Worm (Caenorhabditis elegans) whole organism, late embryonic: Measurements from ENCODE around the gene D1044.1.

Experiments used
- C38D4.7 ChIP-seq: fragments of 200-800 bp; sonication (Bioruptor generic); optimal IDR thresholded peaks from 2 replicates; lab custom pipeline; 2018; ENCODE audit warnings: mild to moderate bottlenecking, missing genetic modification characterization, moderate library complexity, missing compliant biosample characterization
- ahr-1 ChIP-seq: sonication (generic microtip); optimal IDR thresholded peaks from 2 replicates; lab custom pipeline; 2016; ENCODE audit warnings: missing genetic modification characterization, missing compliant biosample characterization
- ceh-18 ChIP-seq: sonication (generic microtip); optimal IDR thresholded peaks from 2 replicates; lab custom pipeline; 2016; ENCODE audit warnings: missing genetic modification characterization, missing compliant biosample characterization
- ceh-19 ChIP-seq: fragments of 200-800 bp; sonication (Bioruptor generic); optimal IDR thresholded peaks from 2 replicates; lab custom pipeline; 2018; ENCODE audit warnings: mild to moderate bottlenecking, missing genetic modification characterization, missing compliant biosample characterization
- ceh-2 ChIP-seq: sonication (generic microtip); optimal IDR thresholded peaks from 2 replicates; lab custom pipeline; 2016; ENCODE audit warnings: missing genotype, missing genetic modification characterization, missing compliant biosample characterization
- ceh-30 ChIP-seq: fragments of 150-350 bp; optimal IDR thresholded peaks from 2 replicates; lab custom pipeline; 2014; ENCODE audit warnings: missing biosample characterization, missing genetic modification characterization
- ceh-31 ChIP-seq: sonication (generic microtip); optimal IDR thresholded peaks from 2 replicates; lab custom pipeline; 2016; ENCODE audit warnings: missing genetic modification characterization, missing compliant biosample characterization
- ceh-9 ChIP-seq: sonication (generic microtip); optimal IDR thresholded peaks from 2 replicates; lab custom pipeline; 2016; ENCODE audit warnings: mild to moderate bottlenecking, missing genetic modification characterization, inconsistent platforms, missing compliant biosample characterization
- che-1 ChIP-seq: sonication (generic microtip); optimal IDR thresholded peaks from 2 replicates; lab custom pipeline; 2016; ENCODE audit warnings: mild to moderate bottlenecking, missing genetic modification characterization, missing compliant biosample characterization
- dve-1 ChIP-seq: sonication (generic microtip); optimal IDR thresholded peaks from 2 replicates; lab custom pipeline; 2017; ENCODE audit warnings: antibody characterized with exemption, mild to moderate bottlenecking, missing genetic modification characterization, missing compliant biosample characterization
- elt-2 ChIP-seq: sonication (generic microtip); optimal IDR thresholded peaks from 2 replicates; lab custom pipeline; 2016; ENCODE audit warnings: missing genetic modification reagents, missing genetic modification characterization, missing compliant biosample characterization
- elt-4 ChIP-seq: sonication (generic microtip); optimal IDR thresholded peaks from 2 replicates; lab custom pipeline; 2016; ENCODE audit warnings: missing genetic modification characterization, missing compliant biosample characterization
- eyg-1 ChIP-seq: sonication (generic microtip); optimal IDR thresholded peaks from 2 replicates; lab custom pipeline; 2016; ENCODE audit warnings: missing genotype, missing genetic modification characterization, missing compliant biosample characterization
- fkh-10 ChIP-seq: fragments of 150-350 bp; optimal IDR thresholded peaks from 2 replicates; lab custom pipeline; 2014; ENCODE audit warnings: missing biosample characterization, missing genetic modification reagents, missing genetic modification characterization
- fkh-6 ChIP-seq: sonication (generic microtip); optimal IDR thresholded peaks from 2 replicates; lab custom pipeline; 2016; ENCODE audit warnings: missing genetic modification characterization, missing compliant biosample characterization
- hlh-30 ChIP-seq: sonication (generic microtip); optimal IDR thresholded peaks from 2 replicates; lab custom pipeline; 2017; ENCODE audit warnings: antibody characterized with exemption, missing genetic modification characterization, missing compliant biosample characterization; ENCODE audit not compliant: insufficient read depth
- hlh-6 ChIP-seq: sonication (generic microtip); optimal IDR thresholded peaks from 2 replicates; lab custom pipeline; 2016; ENCODE audit warnings: missing genotype, missing genetic modification characterization, missing compliant biosample characterization
- lim-6 ChIP-seq: sonication (generic microtip); optimal IDR thresholded peaks from 2 replicates; lab custom pipeline; 2016; ENCODE audit warnings: missing genetic modification characterization, missing compliant biosample characterization
- lin-11 ChIP-seq: fragments of 200-800 bp; sonication (Bioruptor generic); optimal IDR thresholded peaks from 2 replicates; lab custom pipeline; 2018; ENCODE audit warnings: mild to moderate bottlenecking, missing genetic modification characterization, missing compliant biosample characterization
- mec-3 ChIP-seq: sonication (generic microtip); optimal IDR thresholded peaks from 2 replicates; lab custom pipeline; 2016; ENCODE audit warnings: borderline replicate concordance, missing genetic modification characterization, missing compliant biosample characterization
- nhr-11 ChIP-seq: fragments of 150-350 bp; optimal IDR thresholded peaks from 2 replicates; lab custom pipeline; 2014; ENCODE audit warnings: missing biosample characterization, missing genetic modification characterization
- odd-2 ChIP-seq: sonication (generic microtip); optimal IDR thresholded peaks from 2 replicates; lab custom pipeline; 2017; ENCODE audit warnings: antibody characterized with exemption, mild to moderate bottlenecking, missing genetic modification characterization, missing compliant biosample characterization
- pax-1 ChIP-seq: fragments of 150-350 bp; optimal IDR thresholded peaks from 2 replicates; lab custom pipeline; 2014; ENCODE audit warnings: missing biosample characterization, missing genetic modification characterization
- pha-2 ChIP-seq: sonication (generic microtip); optimal IDR thresholded peaks from 2 replicates; lab custom pipeline; 2017; ENCODE audit warnings: mild to moderate bottlenecking, missing genetic modification characterization, missing compliant biosample characterization
- pha-4 ChIP-seq: fragments of 150-350 bp; optimal IDR thresholded peaks from 2 replicates; lab custom pipeline; 2018; ENCODE audit warnings: missing biosample characterization, missing genetic modification reagents, missing genetic modification characterization
- pros-1 ChIP-seq: fragments of 150-350 bp; optimal IDR thresholded peaks from 2 replicates; lab custom pipeline; 2014; ENCODE audit warnings: missing biosample characterization, missing genetic modification reagents, missing genetic modification characterization
- ref-2 ChIP-seq: sonication (generic microtip); optimal IDR thresholded peaks from 2 replicates; lab custom pipeline; 2016; ENCODE audit warnings: missing genetic modification characterization, missing compliant biosample characterization
- rnt-1 ChIP-seq: sonication (generic microtip); optimal IDR thresholded peaks from 2 replicates; lab custom pipeline; 2016; ENCODE audit warnings: missing genetic modification characterization, missing compliant biosample characterization
- sox-2 ChIP-seq: fragments of 200-800 bp; sonication (Bioruptor generic); IDR thresholded peaks from 2 replicates; pipeline ENCODE4 v1.3.6; 2022; ENCODE audit warnings: missing genetic modification reagents, missing genetic modification characterization, missing compliant biosample characterization
- sox-4 ChIP-seq: sonication (generic microtip); optimal IDR thresholded peaks from 2 replicates; lab custom pipeline; 2017; ENCODE audit warnings: mild to moderate bottlenecking, missing genetic modification characterization, inconsistent platforms, missing compliant biosample characterization
- unc-3 ChIP-seq, 2 experiments: fragments of 200-800 bp in 1 of 2; sonication (Bioruptor generic) in 1 of 2; sonication (generic microtip) in 1 of 2; conservative IDR thresholded peaks in 1 of 2; optimal IDR thresholded peaks in 1 of 2; 2 replicates each; pipeline versions ENCODE4 v1.3.6 to Lab custom; 2016 to 2022; ENCODE audit warnings: missing compliant biosample characterization in 2 of 2, missing genetic modification characterization in 2 of 2, missing genetic modification reagents in 1 of 2
- unc-55 ChIP-seq: sonication (generic microtip); optimal IDR thresholded peaks from 2 replicates; lab custom pipeline; 2017; ENCODE audit warnings: missing biosample characterization, missing genetic modification reagents, missing genetic modification characterization
- ztf-16 ChIP-seq: sonication (generic microtip); optimal IDR thresholded peaks from 2 replicates; lab custom pipeline; 2017; ENCODE audit warnings: missing genetic modification characterization, missing compliant biosample characterization

Gene D1044.1

DNA sequence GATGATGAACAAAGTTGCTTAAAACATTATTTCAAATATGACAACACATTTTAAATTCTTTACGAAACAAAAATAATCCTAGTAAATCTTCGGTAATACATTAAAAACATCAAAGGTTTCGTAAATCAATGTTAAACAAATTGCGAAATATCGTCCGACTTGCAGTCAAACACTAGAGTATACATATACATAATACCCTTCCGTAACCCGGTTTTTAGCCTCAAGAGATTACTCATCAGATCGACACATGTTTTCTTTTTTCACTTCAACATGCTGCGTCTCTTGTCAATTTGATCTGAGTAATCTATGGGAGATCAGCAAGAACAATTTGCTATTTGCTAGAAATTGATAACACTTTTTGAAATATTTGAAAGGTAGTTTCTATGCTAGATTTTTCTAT, 2.2 kb downstream of the D1044.1 start:
- TF ChIP-seq ceh-18 (tag; lab: Kevin White, UChicago) = no peak
- no peak for TF ChIP-seq mec-3 (tag; lab: Kevin White, UChicago)
- TF ChIP-seq eyg-1 (tag; lab: Kevin White, UChicago) = no peak
- TF ChIP-seq lim-6 (tag; lab: Kevin White, UChicago) = no peak
- TF ChIP-seq ceh-19 (GFP tag; lab: Kevin White, UChicago) = no peak
- no peak for TF ChIP-seq sox-2
- TF ChIP-seq ztf-16 (tag; lab: Kevin White, UChicago) = no peak
- no peak for TF ChIP-seq ceh-30
- TF ChIP-seq dve-1 (tag; lab: Kevin White, UChicago) = no peak
- TF ChIP-seq ceh-9 (tag; lab: Kevin White, UChicago) = no peak
- no peak for TF ChIP-seq ref-2
- TF ChIP-seq rnt-1 (tag; lab: Kevin White, UChicago) = no peak
- TF ChIP-seq pros-1 (tag; lab: Kevin White, UChicago) = no peak
- no peak for TF ChIP-seq odd-2 (tag; lab: Kevin White, UChicago)
- no peak for TF ChIP-seq elt-4 (tag; lab: Kevin White, UChicago)

ce11 chrIII:5546730-5547129, 2.6 kb downstream of the D1044.1 start, which contains the start of gene F09F7.5:
Gene F09F7.5 (plus strand): TSS chrIII:5546987.
- TF ChIP-seq elt-2 (tag; lab: Kevin White, UChicago) (peak; percentile 26), ceh-31 (tag; lab: Kevin White, UChicago) (no peak)

ce11 chrIII:5550193-5550592, 6.1 kb downstream of the D1044.1 start:
- TF ChIP-seq pha-4 = no peak
- TF ChIP-seq lin-11 (tag; lab: Kevin White, UChicago) = no peak
- no peak for TF ChIP-seq sox-4 (tag; lab: Kevin White, UChicago)
- no peak for TF ChIP-seq hlh-6
- TF ChIP-seq lim-6 (tag; lab: Kevin White, UChicago) = no peak
- no peak for TF ChIP-seq sox-2
- TF ChIP-seq ref-2 = no peak
- no peak for TF ChIP-seq fkh-6 (tag; lab: Kevin White, UChicago)
- TF ChIP-seq, all 69 proteins: peak for 0

- TF ChIP-seq ceh-2 (tag; lab: Kevin White, UChicago) = no peak
- no peak for TF ChIP-seq C38D4.7 (GFP tag; lab: Kevin White, UChicago)
- no peak for TF ChIP-seq ahr-1
- no peak for TF ChIP-seq pha-2 (tag; lab: Kevin White, UChicago)
- TF ChIP-seq, all 69 proteins: peak for 0
These were observed 6.7 kb downstream of the D1044.1 start for ce11 chrIII:5550844-5551243.

DNA sequence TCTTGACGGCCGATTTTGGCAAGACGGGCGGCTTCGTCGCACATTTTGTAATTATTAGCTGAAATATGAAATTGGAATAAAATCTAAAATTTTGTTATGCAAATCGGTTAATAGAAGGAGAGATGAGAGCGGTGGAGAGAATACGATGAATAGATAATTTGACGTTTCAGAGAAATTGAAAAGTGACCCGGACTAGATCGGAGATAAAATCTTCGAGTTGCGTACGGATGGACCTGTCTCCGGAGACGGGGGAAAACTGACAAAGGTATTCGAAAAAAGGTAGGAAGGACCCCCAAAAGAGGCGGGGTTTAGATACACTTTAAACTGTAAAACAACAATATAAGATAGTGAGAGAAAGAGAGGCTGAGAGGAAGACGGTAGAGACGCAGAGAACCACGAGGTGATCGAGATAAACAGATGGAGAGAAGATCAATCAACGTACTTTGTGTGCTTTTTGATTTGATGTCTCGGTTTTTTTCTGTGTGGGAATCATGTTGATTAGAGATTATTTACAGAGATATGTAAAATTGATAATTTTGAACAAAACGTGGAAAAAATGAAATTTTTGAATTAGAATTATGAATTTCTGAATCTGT, 8.1 kb downstream of the D1044.1 start, which contains the start of gene F09F7.6:
Gene F09F7.6 (minus strand): TSS at position 64 of the 596 bp plus-strand sequence.
- TF ChIP-seq ceh-31 (tag; lab: Kevin White, UChicago) (no peak), pax-1 (no peak), ceh-18 (tag; lab: Kevin White, UChicago) (peak; percentile 56), unc-3 (GFP tag; conservative IDR thresholded peaks at IDR 0.05; lab: Robert Waterston, UW) (no peak), unc-3 (tag; optimal IDR thresholded peaks at IDR 0.05; lab: Kevin White, UChicago) (no peak), hlh-30 (tag; lab: Kevin White, UChicago) (peak; percentile 31), fkh-10 (GFP tag; lab: Kevin White, UChicago) (no peak), nhr-11 (tag; lab: Kevin White, UChicago) (no peak), unc-55 (GFP tag; lab: Kevin White, UChicago) (peak; percentile 7), che-1 (tag; lab: Kevin White, UChicago) (no peak)
